Worm (Caenorhabditis elegans) whole organism, early embryonic: ENCODE data around the gene srh-266.

Experiments
- ama-1 ChIP-seq: fragments of 150-350 bp; optimal IDR thresholded peaks from 2 replicates; lab custom pipeline; 2014
- flt-1 ChIP-seq: fragments of 200-800 bp; sonication (Bioruptor generic); IDR thresholded peaks from 2 replicates; pipeline ENCODE4 v1.3.6; 2022; ENCODE audit warnings: missing genetic modification characterization, missing compliant biosample characterization
- hmg-4 ChIP-seq: fragments of 200-800 bp; sonication (Bioruptor generic); optimal IDR thresholded peaks from 2 replicates; lab custom pipeline; 2018; ENCODE audit warnings: mild to moderate bottlenecking, missing genetic modification characterization, missing compliant biosample characterization
- hnd-1 ChIP-seq: sonication (generic microtip); optimal IDR thresholded peaks from 2 replicates; lab custom pipeline; 2016; ENCODE audit warnings: missing genetic modification characterization, missing compliant biosample characterization
- sea-1 ChIP-seq: fragments of 200-800 bp; sonication (Bioruptor generic); conservative IDR thresholded peaks from 2 replicates; pipeline ENCODE4 v1.3.6; 2022; ENCODE audit warnings: missing genetic modification characterization, missing compliant biosample characterization
- tbx-11 ChIP-seq: fragments of 200-800 bp; sonication (Bioruptor generic); IDR thresholded peaks from 2 replicates; pipeline ENCODE4 v1.3.6; 2022; ENCODE audit warnings: missing genetic modification characterization, missing compliant biosample characterization

DNA sequence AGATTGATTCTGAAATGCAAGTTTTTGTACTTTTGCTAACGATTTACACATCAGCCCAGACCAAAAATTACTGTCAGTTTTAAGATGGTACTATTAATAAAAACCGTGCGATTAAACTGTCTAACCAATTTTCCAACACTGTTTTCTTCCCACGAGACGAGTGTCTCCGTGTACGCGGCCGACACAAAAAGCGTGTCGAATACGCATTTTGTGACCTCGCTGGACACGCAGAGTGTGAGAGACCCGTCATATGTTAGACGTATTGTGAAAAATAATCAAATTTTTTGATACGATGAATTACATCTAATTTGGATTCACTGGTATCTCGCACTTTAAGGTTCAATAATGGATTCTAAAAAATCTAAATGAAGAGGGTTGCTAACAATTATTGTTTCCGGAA is 29.0 kb upstream of the srh-266 start:
- TF ChIP-seq hnd-1 (tag; lab: Kevin White, UChicago) (no peak), hmg-4 (GFP tag; lab: Kevin White, UChicago) (no peak), flt-1 (GFP tag; lab: Robert Waterston, UW) (no peak), sea-1 (GFP tag; lab: Robert Waterston, UW) (no peak), ama-1 (lab: Kevin White, UChicago) (no peak), tbx-11 (GFP tag; lab: Robert Waterston, UW) (no peak)
